Worm (Caenorhabditis elegans): ENCODE data around the gene F20D12.12.

The F20D12.12 gene

ce11 chrIV:7983728-7984346 lies 36.6 kb downstream of the F20D12.12 start (continued):
- TF ChIP-seq spr-1 (tag; optimal IDR thresholded peaks at IDR 0.05), result peak; percentile 31
- TF ChIP-seq lin-38 (GFP tag; IDR thresholded peaks at IDR 0.05), result peak; percentile 47
- no peak for TF ChIP-seq pqm-1 (tag; optimal IDR thresholded peaks at IDR 0.05)
- no peak for TF ChIP-seq vab-7 (GFP tag; IDR thresholded peaks at IDR 0.05)
- no peak for TF ChIP-seq ztf-7 (tag; optimal IDR thresholded peaks at IDR 0.05)
- TF ChIP-seq tag-97 (GFP tag; IDR thresholded peaks at IDR 0.05), result no peak
- 0 out of 2 replicates have a peak, but pooled peaks have one; percentile 46 for TF ChIP-seq dmd-9 (GFP tag; IDR thresholded peaks at IDR 0.05)
- no peak for TF ChIP-seq nhr-41 (GFP tag; IDR thresholded peaks at IDR 0.05)
- TF ChIP-seq ceh-62 (tag; optimal IDR thresholded peaks at IDR 0.05), result no peak
- peak; percentile 40; the same call in 1 of the 2 replicates for TF ChIP-seq Y75B8A.6 (GFP tag; IDR thresholded peaks at IDR 0.05)
- TF ChIP-seq ZK546.5 (tag; optimal IDR thresholded peaks at IDR 0.05), result no peak
- TF ChIP-seq lin-1 (GFP tag; IDR thresholded peaks at IDR 0.05), result no peak
- TF ChIP-seq nhr-6 (tag; optimal IDR thresholded peaks at IDR 0.05), result no peak
- TF ChIP-seq gei-8 (GFP tag; optimal IDR thresholded peaks at IDR 0.05), result no peak
- TF ChIP-seq ceh-28 (tag; optimal IDR thresholded peaks at IDR 0.05), result no peak
- TF ChIP-seq arid-1 (GFP tag; conservative IDR thresholded peaks at IDR 0.05), result no peak; the same call in 1 of the 2 replicates
- TF ChIP-seq ces-1 (GFP tag; optimal IDR thresholded peaks at IDR 0.05), result no peak
- no peak for TF ChIP-seq R02D3.7 (tag; optimal IDR thresholded peaks at IDR 0.05)
- TF ChIP-seq aha-1 (tag), result peak; percentile 58
- TF ChIP-seq snpc-1.2 (GFP tag; IDR thresholded peaks at IDR 0.05), result no peak
- peak; percentile 19 for TF ChIP-seq lin-13 (GFP tag; optimal IDR thresholded peaks at IDR 0.05)
- no peak for TF ChIP-seq nhr-11 (tag; optimal IDR thresholded peaks at IDR 0.05)
- 0 out of 2 replicates have a peak, but pooled peaks have one; percentile 12 for TF ChIP-seq tra-1 (GFP tag; IDR thresholded peaks at IDR 0.05)
- TF ChIP-seq nhr-25 (tag; optimal IDR thresholded peaks at IDR 0.05; ENCODE audit: borderline replicate concordance, insufficient read depth), result no peak
- peak; percentile 34; the same call in 1 of the 2 replicates for TF ChIP-seq pha-4 (GFP tag; IDR thresholded peaks at IDR 0.05)
- TF ChIP-seq pha-4 (tag; optimal IDR thresholded peaks at IDR 0.05), result no peak
- 0 out of 2 replicates have a peak, but pooled peaks have one; percentile 29 for TF ChIP-seq F26F4.8 (GFP tag; conservative IDR thresholded peaks at IDR 0.05)
- TF ChIP-seq hmg-1.1 (GFP tag; IDR thresholded peaks at IDR 0.05), result 0 out of 2 replicates have a peak, but pooled peaks have one; percentile 32
- no peak for TF ChIP-seq dpl-1 (GFP tag; optimal IDR thresholded peaks at IDR 0.05)
- no peak for TF ChIP-seq php-3 (GFP tag; IDR thresholded peaks at IDR 0.05)
- no peak for TF ChIP-seq zag-1 (tag; optimal IDR thresholded peaks at IDR 0.05)
- TF ChIP-seq fos-1 (tag; optimal IDR thresholded peaks at IDR 0.05), result no peak
- TF ChIP-seq hlh-30 (tag; optimal IDR thresholded peaks at IDR 0.05; ENCODE audit: insufficient read depth), result no peak
- TF ChIP-seq hlh-11 (tag; optimal IDR thresholded peaks at IDR 0.05), result no peak
- no peak for TF ChIP-seq Y5F2A.4 (GFP tag; optimal IDR thresholded peaks at IDR 0.05)
- TF ChIP-seq daf-12 (tag; optimal IDR thresholded peaks at IDR 0.05), result no peak

- TF ChIP-seq daf-19 (GFP tag; conservative IDR thresholded peaks at IDR 0.05) (no peak), tag-97 (GFP tag; IDR thresholded peaks at IDR 0.05) (no peak), T26A8.4 (GFP tag; IDR thresholded peaks at IDR 0.05) (no peak), hlh-11 (tag; optimal IDR thresholded peaks at IDR 0.05) (peak; percentile 27), mep-1 (tag; optimal IDR thresholded peaks at IDR 0.05) (no peak), D1046.2 (GFP tag; IDR thresholded peaks at IDR 0.05) (no peak), nhr-28 (tag; optimal IDR thresholded peaks at IDR 0.05) (peak; percentile 46), nhr-48 (tag; optimal IDR thresholded peaks at IDR 0.05) (peak; percentile 29), ces-1 (GFP tag; optimal IDR thresholded peaks at IDR 0.05) (no peak), Y105C5A.15 (GFP tag; IDR thresholded peaks at IDR 0.05) (no peak), unc-130 (GFP tag; optimal IDR thresholded peaks at IDR 0.05) (no peak), mxl-3 (GFP tag; optimal IDR thresholded peaks at IDR 0.05) (peak; percentile 61), mdl-1 (tag; optimal IDR thresholded peaks at IDR 0.05) (peak in 1 of 2 experiments; percentile 49), ZK337.2 (GFP tag; IDR thresholded peaks at IDR 0.05) (no peak), hlh-30 (tag; optimal IDR thresholded peaks at IDR 0.05; ENCODE audit: insufficient read depth) (peak; percentile 38), F44E2.7 (GFP tag; IDR thresholded peaks at IDR 0.05) (no peak), hmg-1.1 (GFP tag; IDR thresholded peaks at IDR 0.05) (no peak), nhr-237 (tag; optimal IDR thresholded peaks at IDR 0.05) (no peak), Y48G9A.11 (GFP tag; IDR thresholded peaks at IDR 0.05) (no peak), aha-1 (tag) (peak; percentile 47)
Measured at ce11 chrIV:7985737-7986136, 38.5 kb downstream of the F20D12.12 start.

All from whole organism, L4 larva.